Worm (Caenorhabditis elegans): Measurements from ENCODE around the gene nhr-223.

nhr-223 gene

ce11 chrV:15766122-15766594 is 30.0 kb upstream of the nhr-223 start, which contains the start of the genes haf-3 and F57A10.2:
haf-3 (minus strand) TSS chrV:15766172.
F57A10.2 (plus strand) TSS chrV:15766575.
- TF ChIP-seq hmbx-1 (tag; optimal IDR thresholded peaks at IDR 0.05) (no peak), aly-1 (tag; optimal IDR thresholded peaks at IDR 0.05) (no peak), B0310.2 (tag; optimal IDR thresholded peaks at IDR 0.05) (no peak), flt-1 (GFP tag; IDR thresholded peaks at IDR 0.05) (0 out of 2 replicates have a peak, but pooled peaks have one; percentile 13), ceh-36 (tag; optimal IDR thresholded peaks at IDR 0.05) (no peak), pes-1 (GFP tag; IDR thresholded peaks at IDR 0.05) (no peak), hmg-4 (GFP tag; optimal IDR thresholded peaks at IDR 0.05) (no peak), ceh-13 (GFP tag; optimal IDR thresholded peaks at IDR 0.05) (no peak), ets-7 (tag; optimal IDR thresholded peaks at IDR 0.05) (no peak), tra-4 (tag; optimal IDR thresholded peaks at IDR 0.05) (no peak), F13C5.2 (tag; optimal IDR thresholded peaks at IDR 0.05) (peak; percentile 66), sea-1 (GFP tag; conservative IDR thresholded peaks at IDR 0.05) (no peak)

- TF ChIP-seq scrt-1 (GFP tag; IDR thresholded peaks at IDR 0.05) (peak; percentile 51; the same call in 1 of the 2 replicates), pes-1 (GFP tag; IDR thresholded peaks at IDR 0.05) (peak; percentile 73), flt-1 (GFP tag; IDR thresholded peaks at IDR 0.05) (peak; percentile 28; the same call in 1 of the 2 replicates)
These were observed 28.8 kb upstream of the nhr-223 start for ce11 chrV:15767385-15767784.

ce11 chrV:15769072-15769471 is 27.1 kb upstream of the nhr-223 start, which contains the start of gene F57A10.4:
F57A10.4 (plus strand) TSS chrV:15769438.
- TF ChIP-seq tbx-37 (GFP tag; conservative IDR thresholded peaks at IDR 0.05) = no peak
- TF ChIP-seq sea-1 (GFP tag; conservative IDR thresholded peaks at IDR 0.05) = no peak
- TF ChIP-seq scrt-1 (GFP tag; IDR thresholded peaks at IDR 0.05) = no peak
- TF ChIP-seq tra-4 (tag; optimal IDR thresholded peaks at IDR 0.05) = no peak
- no peak for TF ChIP-seq pes-1 (GFP tag; IDR thresholded peaks at IDR 0.05)
- no peak for TF ChIP-seq tbx-11 (GFP tag; IDR thresholded peaks at IDR 0.05)
- no peak for TF ChIP-seq hmg-4 (GFP tag; optimal IDR thresholded peaks at IDR 0.05)
- TF ChIP-seq flt-1 (GFP tag; IDR thresholded peaks at IDR 0.05) = no peak
- no peak for TF ChIP-seq ets-7 (tag; optimal IDR thresholded peaks at IDR 0.05)
- no peak for TF ChIP-seq hnd-1 (tag; optimal IDR thresholded peaks at IDR 0.05)
- no peak for TF ChIP-seq hmbx-1 (tag; optimal IDR thresholded peaks at IDR 0.05)
- TF ChIP-seq B0310.2 (tag; optimal IDR thresholded peaks at IDR 0.05) = no peak

- no peak for TF ChIP-seq hmbx-1 (tag; optimal IDR thresholded peaks at IDR 0.05)
These were observed 23.0 kb upstream of the nhr-223 start, which contains the start of gene nhr-60 for ce11 chrV:15773141-15773540. nhr-60 (minus strand) TSS chrV:15773241.

- TF ChIP-seq ceh-36 (tag; optimal IDR thresholded peaks at IDR 0.05) = no peak
- TF ChIP-seq flt-1 (GFP tag; IDR thresholded peaks at IDR 0.05) = no peak
- TF ChIP-seq ceh-13 (GFP tag; optimal IDR thresholded peaks at IDR 0.05) = no peak
- no peak for TF ChIP-seq hnd-1 (tag; optimal IDR thresholded peaks at IDR 0.05)
- no peak for TF ChIP-seq aly-1 (tag; optimal IDR thresholded peaks at IDR 0.05)
- TF ChIP-seq tra-4 (tag; optimal IDR thresholded peaks at IDR 0.05) = no peak
- TF ChIP-seq tbx-11 (GFP tag; IDR thresholded peaks at IDR 0.05) = no peak
- no peak for TF ChIP-seq hmg-4 (GFP tag; optimal IDR thresholded peaks at IDR 0.05)
- no peak for TF ChIP-seq F13C5.2 (tag; optimal IDR thresholded peaks at IDR 0.05)
- no peak for TF ChIP-seq hmbx-1 (tag; optimal IDR thresholded peaks at IDR 0.05)
- no peak for TF ChIP-seq ama-1 (optimal IDR thresholded peaks at IDR 0.05)
- no peak for TF ChIP-seq ets-7 (tag; optimal IDR thresholded peaks at IDR 0.05)
- no peak for TF ChIP-seq scrt-1 (GFP tag; IDR thresholded peaks at IDR 0.05)
- TF ChIP-seq sea-1 (GFP tag; conservative IDR thresholded peaks at IDR 0.05) = no peak
These were observed 22.2 kb upstream of the nhr-223 start for ce11 chrV:15773941-15774340.

ce11 chrV:15776651-15777050 is 19.5 kb upstream of the nhr-223 start, which contains the start of gene nhr-283:
nhr-283 (minus strand) TSS chrV:15776751.
- no peak for TF ChIP-seq sea-1 (GFP tag; conservative IDR thresholded peaks at IDR 0.05)

ce11 chrV:15779128-15779729 is 17.0 kb upstream of the nhr-223 start, which contains the start of the genes nhr-285 and irld-52:
nhr-285 (minus strand) TSS chrV:15779228.
irld-52 (plus strand) TSS chrV:15779679.
- no peak for TF ChIP-seq ets-7 (tag; optimal IDR thresholded peaks at IDR 0.05)
- no peak for TF ChIP-seq tbx-11 (GFP tag; IDR thresholded peaks at IDR 0.05)
- no peak for TF ChIP-seq ceh-36 (tag; optimal IDR thresholded peaks at IDR 0.05)
- no peak for TF ChIP-seq hmg-4 (GFP tag; optimal IDR thresholded peaks at IDR 0.05)
- no peak for TF ChIP-seq F13C5.2 (tag; optimal IDR thresholded peaks at IDR 0.05)
- TF ChIP-seq pes-1 (GFP tag; IDR thresholded peaks at IDR 0.05) = no peak

ce11 chrV:15781086-15781485 is 15.1 kb upstream of the nhr-223 start, which contains the start of gene T26E4.2:
T26E4.2 (plus strand) TSS chrV:15781386.
- TF ChIP-seq hmbx-1 (tag; optimal IDR thresholded peaks at IDR 0.05) (no peak), ceh-36 (tag; optimal IDR thresholded peaks at IDR 0.05) (no peak), hnd-1 (tag; optimal IDR thresholded peaks at IDR 0.05) (no peak), aly-1 (tag; optimal IDR thresholded peaks at IDR 0.05) (no peak), hmg-4 (GFP tag; optimal IDR thresholded peaks at IDR 0.05) (no peak), sea-1 (GFP tag; conservative IDR thresholded peaks at IDR 0.05) (no peak), pes-1 (GFP tag; IDR thresholded peaks at IDR 0.05) (no peak), F13C5.2 (tag; optimal IDR thresholded peaks at IDR 0.05) (no peak), B0310.2 (tag; optimal IDR thresholded peaks at IDR 0.05) (no peak), tbx-11 (GFP tag; IDR thresholded peaks at IDR 0.05) (no peak), scrt-1 (GFP tag; IDR thresholded peaks at IDR 0.05) (no peak), tra-4 (tag; optimal IDR thresholded peaks at IDR 0.05) (no peak), ama-1 (optimal IDR thresholded peaks at IDR 0.05) (no peak), ets-7 (tag; optimal IDR thresholded peaks at IDR 0.05) (no peak)
